Worm (Caenorhabditis elegans) whole organism, L4/young adult: ENCODE results near the gene K03B4.8.

Source experiments
- W03F9.2 ChIP-seq: fragments of 150-350 bp; optimal IDR thresholded peaks from 2 replicates; lab custom pipeline; 2014; ENCODE audit warnings: missing biosample characterization, missing genetic modification characterization
- dao-5 ChIP-seq: sonication (generic microtip); optimal IDR thresholded peaks from 2 replicates; lab custom pipeline; 2016; ENCODE audit warnings: missing genotype, missing genetic modification characterization, moderate library complexity, missing compliant biosample characterization
- him-1 ChIP-seq: sonication (generic microtip); optimal IDR thresholded peaks from 2 replicates; lab custom pipeline; 2016; ENCODE audit warnings: missing genotype, missing genetic modification reagents, missing genetic modification characterization, missing compliant biosample characterization

DNA sequence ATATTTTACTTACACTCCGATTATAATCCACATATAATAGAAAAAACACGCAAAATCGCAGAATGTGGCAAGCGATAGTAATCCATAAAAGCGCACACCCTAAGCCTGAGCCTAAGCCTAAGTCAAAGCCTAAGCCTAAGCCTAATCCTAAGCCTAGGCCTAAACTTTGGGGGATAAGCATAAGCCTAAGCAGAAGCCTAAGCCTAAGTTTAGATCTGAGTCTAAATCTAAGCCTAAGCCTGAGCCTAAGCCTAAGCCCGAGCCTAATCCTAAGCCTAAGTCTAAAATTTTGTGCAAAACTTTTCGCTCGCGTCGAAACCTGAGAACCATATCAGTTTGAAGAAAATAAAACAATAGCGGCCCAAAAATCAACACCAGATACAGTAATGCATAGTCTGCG lies 9.7 kb upstream of the K03B4.8 start:
- TF ChIP-seq him-1 (tag; lab: Kevin White, UChicago) (no peak), dao-5 (tag; lab: Kevin White, UChicago) (no peak), W03F9.2 (no peak)
